Worm (Caenorhabditis elegans) whole organism, L3 larva: ENCODE data around the gene F56C9.10.
A peak's percentile ranks its signal among the peaks of the same experiment; 100 is the strongest.

Experiments used
- R02D3.7 ChIP-seq: fragments of 150-350 bp; optimal IDR thresholded peaks from 2 replicates; lab custom pipeline; 2014; ENCODE audit warnings: missing biosample characterization, missing genetic modification characterization
- ama-1 ChIP-seq: fragments of 150-350 bp; optimal IDR thresholded peaks from 2 replicates; lab custom pipeline; 2018
- ceh-16 ChIP-seq: sonication (generic microtip); optimal IDR thresholded peaks from 2 replicates; lab custom pipeline; 2017; ENCODE audit warnings: missing biosample characterization, missing genetic modification characterization
- ceh-28 ChIP-seq: fragments of 150-350 bp; optimal IDR thresholded peaks from 2 replicates; lab custom pipeline; 2014; ENCODE audit warnings: missing biosample characterization, missing genetic modification reagents, missing genetic modification characterization
- ceh-9 ChIP-seq: sonication (generic microtip); optimal IDR thresholded peaks from 2 replicates; lab custom pipeline; 2018; ENCODE audit warnings: missing biosample characterization, missing genetic modification characterization
- daf-12 ChIP-seq: fragments of 150-350 bp; optimal IDR thresholded peaks from 2 replicates; lab custom pipeline; 2014; ENCODE audit warnings: missing biosample characterization, missing genetic modification reagents, missing genetic modification characterization
- egl-27 ChIP-seq: sonication (generic microtip); optimal IDR thresholded peaks from 4 replicates; lab custom pipeline; 2017; ENCODE audit warnings: missing biosample characterization, missing genetic modification reagents, missing genetic modification characterization
- elt-2 ChIP-seq: sonication (generic microtip); optimal IDR thresholded peaks from 2 replicates; lab custom pipeline; 2016; ENCODE audit warnings: missing genetic modification reagents, mild to moderate bottlenecking, missing genetic modification characterization, missing compliant biosample characterization
- elt-3 ChIP-seq, 3 experiments: fragments of 150-350 bp in 1 of 3; sonication (generic microtip) in 2 of 3; optimal IDR thresholded peaks; 2 replicates in 2 of 3; 4 replicates in 1 of 3; lab custom pipeline; 2014 to 2017; ENCODE audit warnings: missing biosample characterization in 3 of 3, missing genetic modification characterization in 3 of 3
- eor-1 ChIP-seq, 2 experiments: fragments of 150-350 bp; optimal IDR thresholded peaks; 2 replicates each; lab custom pipeline; 2014 to 2018; ENCODE audit warnings: missing biosample characterization in 2 of 2, missing genetic modification characterization in 2 of 2
- fkh-2 ChIP-seq: fragments of 150-350 bp; optimal IDR thresholded peaks from 2 replicates; lab custom pipeline; 2014; ENCODE audit warnings: missing biosample characterization, missing genetic modification reagents, missing genetic modification characterization
- fos-1 ChIP-seq: fragments of 150-350 bp; optimal IDR thresholded peaks from 2 replicates; lab custom pipeline; 2014; ENCODE audit warnings: missing biosample characterization, missing genetic modification characterization
- hmg-11 ChIP-seq: sonication (generic microtip); optimal IDR thresholded peaks from 2 replicates; lab custom pipeline; 2016; ENCODE audit warnings: missing genetic modification characterization, missing compliant biosample characterization
- jun-1 ChIP-seq: fragments of 150-350 bp; optimal IDR thresholded peaks from 2 replicates; lab custom pipeline; 2014; ENCODE audit warnings: missing biosample characterization, missing genetic modification reagents, missing genetic modification characterization
- lin-15B ChIP-seq: fragments of 150-350 bp; optimal IDR thresholded peaks from 2 replicates; lab custom pipeline; 2014; ENCODE audit warnings: missing biosample characterization, missing genetic modification characterization
- lin-39 ChIP-seq: fragments of 150-350 bp; optimal IDR thresholded peaks from 2 replicates; lab custom pipeline; 2018; ENCODE audit warnings: missing biosample characterization, missing genetic modification reagents, missing genetic modification characterization
- lsy-12 ChIP-seq: sonication (generic microtip); optimal IDR thresholded peaks from 2 replicates; lab custom pipeline; 2016; ENCODE audit warnings: mild to moderate bottlenecking, missing genetic modification characterization, missing compliant biosample characterization
- mml-1 ChIP-seq: fragments of 150-350 bp; sonication (generic microtip); optimal IDR thresholded peaks from 3 replicates; lab custom pipeline; 2014; ENCODE audit warnings: missing biosample characterization, missing genetic modification characterization
- nfya-1 ChIP-seq: sonication (generic microtip); optimal IDR thresholded peaks from 2 replicates; lab custom pipeline; 2017; ENCODE audit warnings: missing genetic modification characterization, mild to moderate bottlenecking, missing compliant biosample characterization, antibody characterized with exemption, moderate library complexity; ENCODE audit not compliant: insufficient read depth
- nhr-11 ChIP-seq: fragments of 150-350 bp; optimal IDR thresholded peaks from 2 replicates; lab custom pipeline; 2014; ENCODE audit warnings: missing biosample characterization, missing genetic modification characterization
- nhr-23 ChIP-seq: fragments of 150-350 bp; optimal IDR thresholded peaks from 2 replicates; lab custom pipeline; 2014; ENCODE audit warnings: missing biosample characterization, missing genetic modification reagents, missing genetic modification characterization
- nhr-25 ChIP-seq: sonication (generic microtip); optimal IDR thresholded peaks from 2 replicates; lab custom pipeline; 2017; ENCODE audit warnings: missing biosample characterization, missing genetic modification characterization
- nhr-28 ChIP-seq: fragments of 150-350 bp; optimal IDR thresholded peaks from 2 replicates; lab custom pipeline; 2014; ENCODE audit warnings: missing biosample characterization, missing genetic modification characterization
- nhr-43 ChIP-seq: sonication (generic microtip); optimal IDR thresholded peaks from 2 replicates; lab custom pipeline; 2016; ENCODE audit warnings: mild to moderate bottlenecking, missing genetic modification characterization, missing compliant biosample characterization; ENCODE audit not compliant: poor library complexity, severe bottlenecking
- nhr-76 ChIP-seq: fragments of 150-350 bp; sonication (generic microtip); optimal IDR thresholded peaks from 5 replicates; lab custom pipeline; 2014; ENCODE audit warnings: missing biosample characterization, missing genetic modification characterization
- skn-1 ChIP-seq: fragments of 150-350 bp; optimal IDR thresholded peaks from 2 replicates; lab custom pipeline; 2014; ENCODE audit warnings: missing biosample characterization, missing genetic modification characterization
- snpc-4 ChIP-seq: fragments of 150-350 bp; optimal IDR thresholded peaks from 2 replicates; lab custom pipeline; 2014; ENCODE audit warnings: missing biosample characterization, missing genetic modification characterization
- tbx-2 ChIP-seq: sonication (generic microtip); optimal IDR thresholded peaks from 2 replicates; lab custom pipeline; 2016; ENCODE audit warnings: mild to moderate bottlenecking, missing genetic modification characterization, missing compliant biosample characterization
- unc-62 ChIP-seq: fragments of 150-350 bp; sonication (generic microtip); optimal IDR thresholded peaks from 4 replicates; lab custom pipeline; 2014; ENCODE audit warnings: missing biosample characterization, missing genetic modification reagents, missing genetic modification characterization
- zag-1 ChIP-seq: fragments of 150-350 bp; optimal IDR thresholded peaks from 2 replicates; lab custom pipeline; 2014; ENCODE audit warnings: missing biosample characterization, missing genetic modification characterization
- ztf-11 ChIP-seq: fragments of 150-350 bp; optimal IDR thresholded peaks from 2 replicates; lab custom pipeline; 2014; ENCODE audit warnings: missing biosample characterization, missing genetic modification characterization
- ztf-4 ChIP-seq: fragments of 150-350 bp; optimal IDR thresholded peaks from 2 replicates; lab custom pipeline; 2014; ENCODE audit warnings: missing biosample characterization, missing genetic modification characterization

Gene F56C9.10

ce11 chrIII:7376143-7376802 is 41.2 kb upstream of the F56C9.10 start (continued):
- TF ChIP-seq ztf-11 (tag; lab: Kevin White, UChicago) (no peak), snpc-4 (tag; lab: Kevin White, UChicago) (no peak), nfya-1 (tag; lab: Kevin White, UChicago) (peak; percentile 57)

DNA sequence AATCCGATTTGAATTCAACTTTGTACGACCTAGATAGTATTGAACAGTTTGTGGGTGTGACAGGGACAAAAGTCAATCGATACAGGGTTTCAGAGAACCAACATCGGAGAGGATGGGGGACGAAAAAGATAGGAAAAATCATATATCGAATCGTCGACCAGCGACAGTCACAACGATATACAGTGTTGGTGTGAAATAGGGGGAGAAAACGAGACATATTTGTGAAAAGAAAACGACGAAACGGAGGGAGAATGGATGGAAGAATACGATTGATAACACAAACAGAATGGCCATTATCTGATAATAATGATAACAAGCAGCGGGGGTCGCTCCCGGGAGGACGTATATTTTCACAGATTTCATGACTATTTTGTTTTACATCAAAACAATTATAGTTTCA is 40.3 kb upstream of the F56C9.10 start:
- TF ChIP-seq daf-12 (tag; lab: Kevin White, UChicago) (no peak), jun-1 (tag; lab: Kevin White, UChicago) (no peak), ama-1 (lab: Kevin White, UChicago) (peak; percentile 83), ztf-4 (no peak), tbx-2 (tag; lab: Kevin White, UChicago) (no peak), ztf-11 (tag; lab: Kevin White, UChicago) (no peak), ceh-28 (tag; lab: Kevin White, UChicago) (peak; percentile 65), lin-39 (tag; lab: Kevin White, UChicago) (no peak), nhr-28 (tag; lab: Kevin White, UChicago) (no peak), hmg-11 (tag; lab: Kevin White, UChicago) (no peak), elt-3 (tag; optimal IDR thresholded peaks at IDR 0.05; lab: Kevin White, UChicago) (peak in 2 of 3 experiments; percentile 44 to 91), skn-1 (no peak), ceh-9 (tag; lab: Kevin White, UChicago) (no peak), lin-15B (tag; lab: Kevin White, UChicago) (no peak), nhr-43 (tag; lab: Kevin White, UChicago) (no peak), nhr-23 (tag; lab: Kevin White, UChicago) (peak; percentile 62), R02D3.7 (tag; lab: Kevin White, UChicago) (peak; percentile 14), nhr-25 (tag; lab: Kevin White, UChicago) (peak; percentile 14), snpc-4 (tag; lab: Kevin White, UChicago) (no peak), zag-1 (no peak), ceh-16 (tag; lab: Kevin White, UChicago) (no peak), mml-1 (tag; lab: Kevin White, UChicago) (peak; percentile 11), elt-2 (tag; lab: Kevin White, UChicago) (peak; percentile 86)

- TF ChIP-seq ama-1 (lab: Kevin White, UChicago): peak; percentile 66
- TF ChIP-seq lsy-12 (tag; lab: Kevin White, UChicago): peak; percentile 24
- peak; percentile 17 for TF ChIP-seq nfya-1 (tag; lab: Kevin White, UChicago)
- no peak for TF ChIP-seq fkh-2
Measured at ce11 chrIII:7374681-7375271, 39.7 kb upstream of the F56C9.10 start, which contains the start of gene mml-1. mml-1 (minus strand) TSS chrIII:7374731.

ce11 chrIII:7373802-7374435 is 38.8 kb upstream of the F56C9.10 start:
- no peak for TF ChIP-seq unc-62 (GFP tag; lab: Kevin White, UChicago)
- peak; percentile 93 for TF ChIP-seq ama-1 (lab: Kevin White, UChicago)
- no peak for TF ChIP-seq mml-1 (tag; lab: Kevin White, UChicago)
- TF ChIP-seq nhr-28 (tag; lab: Kevin White, UChicago): no peak
- TF ChIP-seq nhr-43 (tag; lab: Kevin White, UChicago): peak; percentile 38
- TF ChIP-seq, all 47 proteins: peak for 2

- TF ChIP-seq ceh-9 (tag; lab: Kevin White, UChicago): no peak
Measured at ce11 chrIII:7370569-7370968, 35.5 kb upstream of the F56C9.10 start.

ce11 chrIII:7369394-7370024 is 34.4 kb upstream of the F56C9.10 start:
- peak; percentile 62 for TF ChIP-seq nhr-23 (tag; lab: Kevin White, UChicago)
- no peak for TF ChIP-seq mml-1 (tag; lab: Kevin White, UChicago)
- TF ChIP-seq ceh-16 (tag; lab: Kevin White, UChicago): no peak
- TF ChIP-seq eor-1 (tag; optimal IDR thresholded peaks at IDR 0.05; lab: Kevin White, UChicago): no peak
- TF ChIP-seq nhr-11 (tag; lab: Kevin White, UChicago): no peak
- no peak for TF ChIP-seq nhr-76
- peak; percentile 78 for TF ChIP-seq lsy-12 (tag; lab: Kevin White, UChicago)
- TF ChIP-seq nhr-43 (tag; lab: Kevin White, UChicago): peak; percentile 66
- TF ChIP-seq fos-1: no peak
- peak; percentile 81 for TF ChIP-seq ama-1 (lab: Kevin White, UChicago)
- TF ChIP-seq elt-2 (tag; lab: Kevin White, UChicago): peak; percentile 15
- no peak for TF ChIP-seq egl-27 (tag; lab: Kevin White, UChicago)
- TF ChIP-seq ztf-4: peak; percentile 32
